Worm (Caenorhabditis elegans) whole organism, midembryonic: ENCODE data around the gene D1086.1.

Source experiments
- klf-2 ChIP-seq: fragments of 200-800 bp; sonication (Bioruptor generic); conservative IDR thresholded peaks from 2 replicates; pipeline ENCODE4 v1.3.6; 2022; ENCODE audit warnings: missing genetic modification reagents, missing genetic modification characterization, missing compliant biosample characterization
- ref-1 ChIP-seq: fragments of 200-800 bp; sonication (Bioruptor generic); conservative IDR thresholded peaks from 2 replicates; pipeline ENCODE4 v1.3.6; 2022; ENCODE audit warnings: missing genetic modification reagents, missing genetic modification characterization, missing compliant biosample characterization
- tab-1 ChIP-seq: fragments of 200-800 bp; sonication (Bioruptor generic); IDR thresholded peaks from 2 replicates; pipeline ENCODE4 v1.3.6; 2022; ENCODE audit warnings: missing genetic modification characterization, missing compliant biosample characterization
- ztf-23 ChIP-seq: fragments of 200-800 bp; sonication (Bioruptor generic); IDR thresholded peaks from 2 replicates; pipeline ENCODE4 v1.3.6; 2022; ENCODE audit warnings: missing genetic modification reagents, missing genetic modification characterization, missing compliant biosample characterization

ce11 chrV:14134757-14135441, 36.2 kb downstream of the D1086.1 start:
- TF ChIP-seq ztf-23 (GFP tag; lab: Robert Waterston, UW) (no peak), ref-1 (no peak), klf-2 (GFP tag; lab: Robert Waterston, UW) (no peak), tab-1 (GFP tag; lab: Robert Waterston, UW) (no peak)
